Fruit fly (Drosophila melanogaster) S2 (cell line): Measurements from ENCODE around the gene CG11842.

ENCODE experiments used
- CG8478 ChIP-seq: fragments of >200 bp; optimal IDR thresholded peaks from 2 replicates; lab custom pipeline; 2018
- CTCF ChIP-seq, 2 experiments: fragments of >200 bp; optimal IDR thresholded peaks; 2 replicates each; lab custom pipeline; 2018

Gene CG11842

DNA sequence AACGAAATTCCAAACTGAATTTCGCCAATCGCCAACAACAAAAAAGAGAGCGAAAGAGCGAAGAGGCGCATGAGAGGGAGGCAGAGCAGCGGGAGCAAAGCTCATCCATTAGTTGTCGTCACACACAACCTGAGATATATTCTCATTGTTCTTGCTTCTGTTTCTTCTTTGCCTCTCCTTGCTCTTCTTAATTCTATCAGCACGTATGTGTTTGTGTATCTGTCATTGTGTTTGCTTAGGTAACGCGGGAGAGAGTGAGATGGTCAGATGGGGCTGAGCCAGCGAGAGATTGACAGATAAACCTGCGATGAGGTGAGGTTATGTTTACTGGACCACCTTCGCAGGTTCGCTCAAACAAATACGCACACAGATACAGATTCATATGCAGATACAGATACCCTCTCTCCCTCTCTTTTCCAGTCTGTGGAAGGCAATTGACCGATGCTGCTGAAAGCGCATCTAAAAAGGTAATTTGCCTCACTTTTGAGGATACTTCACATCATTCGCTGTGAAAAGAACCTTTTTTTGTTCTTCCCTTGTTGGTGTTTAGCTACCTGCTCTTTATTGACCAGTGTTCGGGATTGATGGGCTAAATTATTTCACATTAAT lies 21.6 kb downstream of the CG11842 start:
- TF ChIP-seq CG8478 (lab: Kevin White, UChicago) (no peak), CTCF (optimal IDR thresholded peaks at IDR 0.05; lab: Kevin White, UChicago) (no peak)

DNA sequence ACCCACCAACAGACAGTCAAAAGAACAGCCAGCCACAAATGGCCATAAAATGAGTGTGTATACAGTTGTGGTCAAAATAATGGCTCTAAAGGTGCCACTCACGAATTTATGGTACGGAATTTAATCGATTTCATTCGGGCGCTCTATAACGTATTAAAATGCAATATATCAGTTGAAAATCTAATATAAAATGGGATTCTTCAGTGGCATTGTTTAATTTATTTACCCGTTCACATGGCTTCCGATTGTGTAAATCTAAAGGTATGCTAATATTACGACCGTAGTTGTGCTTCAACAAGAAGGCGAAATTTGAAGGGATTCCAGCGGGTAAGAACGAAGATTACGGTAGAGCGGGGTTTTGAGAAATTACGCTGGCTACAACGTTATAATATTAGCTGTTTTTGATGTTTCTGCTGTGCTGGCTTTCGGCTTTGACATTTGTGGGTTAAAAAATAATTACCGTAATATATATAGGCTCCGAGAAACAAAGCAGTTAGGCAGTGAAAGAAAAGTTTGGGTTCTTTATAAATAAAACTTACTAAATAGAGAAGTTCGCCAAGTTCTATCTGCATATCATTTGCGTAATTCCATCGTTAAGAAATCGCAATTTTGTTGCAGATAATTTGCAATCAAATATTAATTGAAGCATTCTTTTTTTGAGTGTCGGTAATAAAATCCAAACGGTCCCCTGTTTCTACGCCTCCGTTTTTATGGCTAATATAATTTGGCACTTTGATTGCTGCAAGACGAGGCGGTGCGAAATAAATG lies 23.3 kb downstream of the CG11842 start:
- TF ChIP-seq CG8478 (lab: Kevin White, UChicago) (no peak), CTCF (optimal IDR thresholded peaks at IDR 0.05; lab: Kevin White, UChicago) (no peak)

DNA sequence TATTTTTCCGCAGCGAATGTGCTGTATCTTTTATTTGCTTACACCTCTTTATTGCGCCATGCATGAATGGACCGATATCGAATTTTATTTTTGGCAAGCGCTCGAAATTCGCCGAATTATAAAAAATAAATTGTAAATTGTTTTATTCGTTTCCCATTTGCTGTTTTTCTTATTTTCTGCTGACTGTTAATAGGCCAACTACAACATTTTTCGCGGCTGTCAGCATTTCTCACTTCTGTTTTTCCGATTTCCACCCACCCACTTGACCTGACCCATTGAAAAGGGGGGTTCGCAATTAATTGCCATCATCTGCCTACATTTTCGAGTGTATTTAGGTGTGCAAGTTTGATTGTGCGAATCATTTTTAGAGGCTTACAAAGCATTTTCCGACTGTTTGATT lies 24.1 kb downstream of the CG11842 start:
- TF ChIP-seq CTCF (optimal IDR thresholded peaks at IDR 0.05; lab: Kevin White, UChicago) (no peak), CG8478 (lab: Kevin White, UChicago) (no peak)

DNA sequence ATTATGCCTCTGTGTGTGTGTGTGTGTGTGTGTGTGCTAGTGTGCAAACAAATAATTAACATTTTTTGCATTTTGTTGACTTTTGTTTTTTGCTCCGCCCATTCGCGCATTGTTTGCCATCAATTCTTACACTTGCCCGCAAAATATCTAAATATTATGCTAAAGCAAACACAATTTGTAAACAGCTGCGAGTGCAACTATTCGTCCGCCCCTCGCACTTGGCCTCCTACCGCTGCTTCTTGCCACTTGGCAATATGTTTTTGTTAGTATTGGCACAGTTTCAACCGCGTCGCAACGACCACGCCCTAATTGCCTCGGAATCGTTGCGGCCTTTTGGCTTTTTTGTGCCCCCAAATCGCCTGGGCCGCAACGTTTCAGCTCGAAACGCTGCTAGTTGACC lies 25.1 kb downstream of the CG11842 start:
- TF ChIP-seq CTCF (optimal IDR thresholded peaks at IDR 0.05; lab: Kevin White, UChicago) (no peak), CG8478 (lab: Kevin White, UChicago) (no peak)

DNA sequence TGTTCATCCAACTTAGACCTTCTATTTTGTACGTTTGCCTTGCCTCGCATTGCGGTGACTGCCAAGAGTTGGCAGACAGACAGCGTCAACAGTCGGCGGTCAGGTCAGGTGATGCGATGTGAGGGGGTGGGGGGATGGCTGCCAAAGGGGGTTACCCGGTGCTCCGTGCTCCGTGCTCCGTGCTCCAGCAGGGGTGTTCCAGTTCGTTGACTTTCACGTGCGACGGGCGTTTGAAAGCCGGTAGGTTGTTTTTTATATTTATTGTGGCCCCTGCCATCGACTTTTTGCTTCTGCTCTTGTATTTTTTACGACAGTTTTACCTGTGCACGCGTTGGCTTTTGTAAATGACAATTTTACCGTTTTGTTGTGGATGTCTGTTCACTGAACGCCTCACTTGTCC lies 29.6 kb downstream of the CG11842 start:
- TF ChIP-seq CTCF (optimal IDR thresholded peaks at IDR 0.05; lab: Kevin White, UChicago) (no peak), CG8478 (lab: Kevin White, UChicago) (no peak)

DNA sequence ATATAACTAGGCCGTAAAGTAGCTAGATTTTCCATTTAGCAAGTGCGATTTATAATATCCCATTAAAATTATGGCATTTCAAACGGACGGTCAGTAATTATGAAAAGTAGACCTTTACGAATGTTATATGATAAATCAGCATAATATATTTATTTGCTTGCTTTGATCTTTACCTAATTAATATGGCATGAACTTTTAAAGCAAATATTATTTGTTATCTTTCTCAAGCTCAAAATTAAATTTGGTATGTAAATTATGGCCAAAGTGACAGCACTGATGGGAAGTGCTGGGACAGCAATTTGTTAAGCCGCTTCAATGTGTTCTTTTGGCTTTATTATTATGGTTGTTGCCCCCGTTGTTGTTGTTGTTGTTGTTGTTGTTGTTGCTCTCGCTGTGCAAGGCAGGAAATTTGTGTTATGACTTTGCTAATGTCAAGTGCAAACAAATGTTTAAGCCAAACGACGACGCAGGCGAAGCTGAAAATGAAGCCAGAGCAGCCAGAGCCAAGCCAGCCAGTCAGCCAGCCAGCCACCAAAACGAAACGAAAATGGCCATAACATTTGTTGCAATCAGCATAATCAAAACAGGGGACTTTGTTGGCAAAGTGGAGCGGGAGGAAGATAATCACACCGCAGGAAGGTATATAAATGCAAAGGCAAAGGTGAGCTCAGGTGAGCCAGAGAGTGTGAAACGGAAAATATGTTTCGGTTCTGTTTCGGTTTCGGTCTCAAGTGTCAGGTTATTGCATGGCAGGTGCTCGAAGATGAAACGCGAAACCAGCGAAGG lies 30.2 kb downstream of the CG11842 start:
- TF ChIP-seq CG8478 (lab: Kevin White, UChicago) = no peak
- no peak for TF ChIP-seq CTCF (optimal IDR thresholded peaks at IDR 0.05; lab: Kevin White, UChicago)

DNA sequence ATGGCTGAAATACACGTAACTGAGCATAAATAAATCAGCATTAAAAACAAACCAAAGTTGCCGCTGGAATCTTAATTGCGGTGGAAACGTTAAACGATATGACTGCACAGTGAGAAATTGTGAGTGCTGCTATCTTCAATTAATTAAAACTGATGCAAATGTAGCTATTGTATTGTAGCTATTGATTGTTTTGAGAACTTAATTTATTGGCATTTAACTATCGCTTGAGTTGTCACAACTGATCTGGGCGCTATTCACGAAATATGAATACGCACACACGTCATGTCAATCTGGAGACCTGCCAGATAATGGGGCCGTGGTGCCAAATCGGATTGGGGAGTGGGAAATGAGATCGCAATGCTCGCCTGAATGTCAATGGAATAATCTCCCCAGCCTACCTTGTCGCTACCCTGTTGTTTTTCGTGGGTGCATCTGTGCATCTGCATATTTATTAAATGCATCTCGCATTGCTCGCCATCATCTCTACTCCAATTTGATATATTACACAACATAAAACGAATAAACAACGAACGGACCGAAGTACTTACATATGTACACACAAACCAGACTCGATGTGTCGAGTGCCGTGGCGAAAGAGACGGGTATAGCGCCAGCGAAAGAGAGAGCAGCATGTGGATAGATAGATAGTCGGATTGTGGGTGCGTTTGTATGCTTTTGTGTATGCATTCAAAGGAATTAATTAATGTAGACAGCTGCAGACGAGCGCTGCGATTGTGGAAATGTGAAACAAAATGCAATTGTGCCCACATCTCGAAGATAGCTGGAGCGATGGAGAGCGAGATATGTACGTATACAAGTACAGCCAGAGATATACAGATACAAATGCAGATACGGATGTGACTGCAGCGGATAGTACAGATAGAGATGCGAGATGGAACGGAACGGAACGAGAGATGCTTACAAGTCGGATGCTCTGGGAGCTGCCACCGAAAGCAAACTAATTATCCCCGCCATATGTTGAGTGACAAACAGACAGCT lies 31.3 kb downstream of the CG11842 start:
- TF ChIP-seq CTCF (optimal IDR thresholded peaks at IDR 0.05; lab: Kevin White, UChicago) (no peak), CG8478 (lab: Kevin White, UChicago) (no peak)

DNA sequence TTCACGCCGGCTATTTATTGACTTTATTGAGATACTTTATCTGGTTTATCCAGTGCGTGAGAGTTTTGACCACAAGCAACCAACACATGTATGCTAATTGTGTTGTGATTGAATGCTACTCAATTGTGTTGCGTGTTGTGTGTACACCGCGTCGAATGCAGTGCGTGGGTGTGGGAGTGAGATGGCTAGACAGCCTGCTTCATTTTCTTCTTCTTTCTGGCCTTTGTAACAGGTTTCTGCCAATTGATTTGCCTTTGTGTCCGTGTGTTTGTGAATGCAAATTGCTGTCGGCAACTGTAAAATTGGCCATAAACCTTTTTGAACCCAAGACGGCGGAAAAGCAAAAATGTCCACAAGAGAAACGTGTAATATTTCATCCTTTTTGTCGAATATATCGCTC lies 34.4 kb downstream of the CG11842 start:
- TF ChIP-seq CG8478 (lab: Kevin White, UChicago) (no peak), CTCF (optimal IDR thresholded peaks at IDR 0.05; lab: Kevin White, UChicago) (no peak)

DNA sequence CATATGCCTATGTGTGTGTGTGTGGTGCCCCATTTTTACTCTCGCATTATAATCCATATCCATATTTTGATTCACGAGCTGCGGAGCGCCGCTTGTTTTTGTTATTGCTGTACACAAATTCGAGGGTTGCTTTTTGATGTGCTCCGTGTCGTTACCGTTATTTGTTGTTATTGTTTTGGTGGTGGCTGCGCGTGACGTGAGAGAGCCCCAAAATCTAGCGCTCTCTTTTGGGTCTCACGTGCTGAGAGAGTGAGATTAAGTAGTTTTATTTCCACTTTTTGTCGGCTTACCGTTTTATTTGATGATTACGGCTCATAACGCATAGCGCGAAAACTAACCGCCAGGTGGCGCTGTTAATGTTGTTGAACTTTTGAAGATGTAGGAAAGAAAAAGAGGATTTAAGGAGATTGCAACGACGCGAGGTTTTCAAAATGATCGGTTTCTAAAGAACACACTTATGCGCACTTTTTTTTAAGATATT lies 34.9 kb downstream of the CG11842 start:
- TF ChIP-seq CTCF (optimal IDR thresholded peaks at IDR 0.05; lab: Kevin White, UChicago) = peak; percentile 80 to 84
- no peak for TF ChIP-seq CG8478 (lab: Kevin White, UChicago)

DNA sequence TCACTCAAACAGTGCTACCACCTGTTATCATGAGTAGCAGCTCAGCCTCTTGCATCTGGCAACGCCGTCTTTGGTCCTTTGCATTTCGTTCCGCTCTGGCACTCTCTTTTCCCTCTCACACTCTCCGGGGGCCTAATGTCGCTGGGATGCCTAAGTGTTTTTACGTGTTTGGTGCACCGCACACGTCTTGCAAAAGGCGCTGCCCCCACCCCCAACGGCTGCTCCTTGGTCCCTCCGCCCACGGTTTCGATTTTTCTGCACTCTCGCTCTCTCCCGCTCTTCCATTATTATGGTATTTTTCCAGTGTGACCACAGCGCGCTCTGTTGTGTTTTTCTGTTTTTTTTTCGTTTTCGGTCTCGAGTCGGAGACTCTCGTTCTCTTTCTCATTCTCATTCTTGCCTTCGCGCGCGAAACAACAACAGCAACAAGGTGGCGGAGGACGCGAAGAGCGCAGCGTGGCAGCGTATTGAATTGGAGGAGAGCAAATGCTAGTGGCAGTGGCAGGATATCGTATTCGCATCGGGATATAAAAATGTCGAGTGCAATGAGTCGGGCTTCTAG lies 35.5 kb downstream of the CG11842 start:
- no peak for TF ChIP-seq CG8478 (lab: Kevin White, UChicago)
- peak in 1 of 2 experiments; percentile 35 for TF ChIP-seq CTCF (optimal IDR thresholded peaks at IDR 0.05; lab: Kevin White, UChicago)

DNA sequence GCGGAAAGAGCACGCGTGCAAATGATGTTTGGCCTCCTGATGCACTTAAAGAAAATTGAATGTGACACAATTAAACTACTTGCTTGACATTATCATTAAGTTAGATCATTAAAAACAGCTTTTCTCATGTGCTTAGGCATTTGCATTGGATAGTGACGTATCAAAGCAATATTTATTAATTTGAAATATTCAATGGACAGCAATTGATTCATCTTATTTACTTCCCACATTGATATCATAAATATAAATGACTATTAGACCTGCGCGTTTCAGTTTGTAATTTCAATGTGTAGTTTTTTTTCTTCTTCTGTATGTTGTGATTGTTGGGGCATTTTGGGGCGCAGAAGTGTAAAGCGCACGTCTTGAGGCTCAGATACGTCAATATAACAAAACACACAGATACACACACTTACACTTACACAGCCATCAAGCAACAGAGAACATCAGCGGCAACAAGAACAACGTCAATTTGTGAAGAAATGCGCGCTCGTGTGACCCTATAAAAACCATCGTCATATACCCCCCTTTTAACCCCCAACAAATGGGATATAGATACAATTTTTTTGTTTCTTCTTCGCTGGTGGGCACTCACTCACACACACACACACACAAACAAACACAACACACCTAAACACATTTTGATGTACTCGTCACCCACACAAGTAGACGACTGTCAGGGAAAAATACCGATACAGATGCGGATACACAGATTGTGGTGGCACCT lies 36.6 kb downstream of the CG11842 start:
- TF ChIP-seq CTCF (optimal IDR thresholded peaks at IDR 0.05; lab: Kevin White, UChicago) = no peak
- no peak for TF ChIP-seq CG8478 (lab: Kevin White, UChicago)

DNA sequence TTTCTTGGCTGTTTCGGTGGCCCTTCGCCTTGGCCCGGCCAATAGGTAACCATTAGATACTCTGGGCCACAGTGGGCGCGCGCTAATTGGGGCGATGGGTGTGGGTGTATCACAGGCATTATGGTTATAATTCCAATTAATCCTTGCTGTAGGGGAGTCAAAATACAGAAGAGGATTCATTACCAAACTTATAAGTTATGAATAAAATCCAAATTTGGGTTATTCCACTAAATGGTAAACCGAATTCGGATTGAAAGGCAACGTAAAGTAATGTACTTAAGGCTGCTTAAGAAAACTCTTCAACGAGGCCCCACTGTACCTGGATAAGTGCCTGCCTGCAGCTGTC lies 37.2 kb downstream of the CG11842 start:
- TF ChIP-seq CTCF (optimal IDR thresholded peaks at IDR 0.05; lab: Kevin White, UChicago) (no peak), CG8478 (lab: Kevin White, UChicago) (no peak)

DNA sequence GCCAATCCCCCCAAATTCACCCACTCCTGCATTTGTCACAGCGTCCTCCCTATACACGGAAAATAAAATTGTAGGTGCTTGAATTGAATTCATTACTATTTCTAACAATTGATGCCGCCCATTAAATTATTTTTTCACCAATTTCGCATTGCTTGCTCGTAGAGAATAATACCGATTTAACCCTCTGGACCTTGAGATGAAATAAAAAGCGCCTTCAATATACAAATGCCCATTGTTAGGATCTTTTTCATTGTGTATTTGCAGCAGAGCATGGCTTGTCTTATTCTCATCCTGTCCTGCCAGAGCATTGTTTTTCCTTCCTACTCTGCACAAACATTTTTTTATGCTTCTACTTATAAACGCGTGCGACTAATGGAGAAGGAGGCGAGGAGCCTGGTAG lies 39.1 kb downstream of the CG11842 start:
- TF ChIP-seq CTCF (optimal IDR thresholded peaks at IDR 0.05; lab: Kevin White, UChicago) = no peak
- TF ChIP-seq CG8478 (lab: Kevin White, UChicago) = no peak
